Fruit fly (Drosophila melanogaster) Kc167 (cell line): ENCODE results near the gene CG43843.

Experiments used
- Myc ChIP-seq: fragments of >200 bp; optimal IDR thresholded peaks from 2 replicates; lab custom pipeline; 2017; ENCODE audit warnings: missing external identifiers
- Sin3A ChIP-seq: fragments of >200 bp; optimal IDR thresholded peaks from 2 replicates; lab custom pipeline; 2018; ENCODE audit warnings: missing external identifiers
- h ChIP-seq: fragments of >200 bp; optimal IDR thresholded peaks from 3 replicates; lab custom pipeline; 2018; ENCODE audit warnings: missing external identifiers
- psq ChIP-seq: fragments of >200 bp; optimal IDR thresholded peaks from 2 replicates; lab custom pipeline; 2017; ENCODE audit warnings: missing external identifiers
- ttk ChIP-seq: sonication (Bioruptor generic); optimal IDR thresholded peaks from 2 replicates; lab custom pipeline; 2017; ENCODE audit warnings: missing external identifiers

DNA sequence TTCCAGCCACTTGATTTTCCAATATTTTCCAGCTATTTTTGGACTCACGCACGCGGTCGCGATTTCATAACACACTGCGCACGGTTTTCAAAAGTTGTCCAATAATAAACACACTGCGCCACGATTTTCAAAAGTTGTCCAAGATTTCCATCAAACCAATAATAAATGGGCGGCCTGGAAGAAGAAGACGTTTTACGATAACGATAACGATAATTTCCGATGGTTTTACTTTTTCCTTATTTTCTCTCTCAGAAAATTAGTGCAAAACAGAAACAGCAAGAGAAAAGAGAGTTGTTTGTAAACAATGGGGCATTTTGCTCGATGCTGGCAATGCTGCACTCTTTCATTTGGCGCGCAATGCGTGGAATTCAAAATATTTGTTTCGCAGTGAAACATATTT, 50.3 kb downstream of the CG43843 start, which contains the start of gene Nt5b:
- TF ChIP-seq h (lab: Kevin White, UChicago) (no peak), ttk (lab: Kevin White, UChicago) (no peak), psq (no peak), Sin3A (no peak), Myc (lab: Kevin White, UChicago) (no peak)
